Worm (Caenorhabditis elegans) whole organism, L4 larva: ENCODE results near the gene Y46G5A.29.

Experiments used
- R02D3.7 ChIP-seq: fragments of 150-350 bp; sonication (generic microtip); optimal IDR thresholded peaks from 3 replicates; lab custom pipeline; 2014; ENCODE audit warnings: missing biosample characterization, missing genetic modification characterization
- Y105C5A.15 ChIP-seq: fragments of 200-800 bp; sonication (Bioruptor generic); IDR thresholded peaks from 2 replicates; pipeline ENCODE4 v1.3.6; 2022; ENCODE audit warnings: missing genetic modification characterization, missing compliant biosample characterization
- Y48G9A.11 ChIP-seq: fragments of 200-800 bp; sonication (Bioruptor generic); IDR thresholded peaks from 2 replicates; pipeline ENCODE4 v1.3.6; 2022; ENCODE audit warnings: missing genetic modification reagents, missing genetic modification characterization, missing compliant biosample characterization
- Y5F2A.4 ChIP-seq: fragments of 200-800 bp; sonication (Bioruptor generic); optimal IDR thresholded peaks from 2 replicates; lab custom pipeline; 2018; ENCODE audit warnings: mild to moderate bottlenecking, missing genetic modification characterization, missing compliant biosample characterization
- ZK546.5 ChIP-seq, 2 experiments: sonication (generic microtip); optimal IDR thresholded peaks; 2 replicates each; lab custom pipeline; 2017; ENCODE audit warnings: missing biosample characterization in 2 of 2, missing genetic modification characterization in 2 of 2
- aha-1 ChIP-seq: fragments of 150-350 bp; peaks from one replicate; lab custom pipeline; 2014; ENCODE audit warnings: missing biosample characterization, missing genetic modification characterization
- arid-1 ChIP-seq: fragments of 200-800 bp; sonication (Bioruptor generic); conservative IDR thresholded peaks from 2 replicates; pipeline ENCODE4 v1.3.6; 2022; ENCODE audit warnings: missing genetic modification reagents, missing genetic modification characterization, missing compliant biosample characterization
- daf-12 ChIP-seq: fragments of 150-350 bp; optimal IDR thresholded peaks from 2 replicates; lab custom pipeline; 2014; ENCODE audit warnings: missing biosample characterization, missing genetic modification reagents, missing genetic modification characterization
- daf-16 ChIP-seq, 3 experiments: sonication (generic microtip); optimal IDR thresholded peaks; 2 replicates each; lab custom pipeline; 2016 to 2017; ENCODE audit warnings: missing genetic modification characterization in 3 of 3, missing genetic modification reagents in 3 of 3, mild to moderate bottlenecking in 2 of 3, missing compliant biosample characterization in 2 of 3, missing biosample characterization in 1 of 3, moderate library complexity in 1 of 3
- daf-19 ChIP-seq: fragments of 200-800 bp; sonication (Bioruptor generic); conservative IDR thresholded peaks from 2 replicates; pipeline ENCODE4 v1.3.6; 2022; ENCODE audit warnings: missing genetic modification characterization, missing compliant biosample characterization
- dmd-6 ChIP-seq: fragments of 200-800 bp; sonication (Bioruptor generic); IDR thresholded peaks from 2 replicates; pipeline ENCODE4 v1.3.6; 2022; ENCODE audit warnings: missing genetic modification reagents, missing genetic modification characterization, missing compliant biosample characterization
- dmd-8 ChIP-seq: fragments of 200-800 bp; sonication (Bioruptor generic); IDR thresholded peaks from 2 replicates; pipeline ENCODE4 v1.3.6; 2022; ENCODE audit warnings: missing genetic modification characterization, missing compliant biosample characterization
- dpl-1 ChIP-seq: fragments of 150-350 bp; optimal IDR thresholded peaks from 2 replicates; lab custom pipeline; 2014; ENCODE audit warnings: missing biosample characterization, missing genetic modification reagents, missing genetic modification characterization
- dve-1 ChIP-seq: sonication (generic microtip); optimal IDR thresholded peaks from 2 replicates; lab custom pipeline; 2017; ENCODE audit warnings: antibody characterized with exemption, mild to moderate bottlenecking, missing genetic modification characterization, missing compliant biosample characterization; ENCODE audit not compliant: insufficient read depth
- fkh-10 ChIP-seq: fragments of 150-350 bp; optimal IDR thresholded peaks from 2 replicates; lab custom pipeline; 2014; ENCODE audit warnings: missing biosample characterization, missing genetic modification reagents, missing genetic modification characterization
- gei-8 ChIP-seq: fragments of 200-800 bp; sonication (Bioruptor generic); optimal IDR thresholded peaks from 2 replicates; lab custom pipeline; 2018; ENCODE audit warnings: mild to moderate bottlenecking, missing genetic modification characterization, missing compliant biosample characterization
- hlh-11 ChIP-seq: fragments of 200-800 bp; sonication (Bioruptor generic); optimal IDR thresholded peaks from 2 replicates; lab custom pipeline; 2018; ENCODE audit warnings: mild to moderate bottlenecking, missing genetic modification characterization, missing compliant biosample characterization
- lin-13 ChIP-seq: fragments of 150-350 bp; optimal IDR thresholded peaks from 2 replicates; lab custom pipeline; 2014; ENCODE audit warnings: missing biosample characterization, missing genetic modification reagents, missing genetic modification characterization
- lin-15B ChIP-seq: fragments of 150-350 bp; sonication (generic microtip); optimal IDR thresholded peaks from 3 replicates; lab custom pipeline; 2014; ENCODE audit warnings: missing biosample characterization, missing genetic modification characterization
- madf-5 ChIP-seq, 2 experiments: fragments of 200-800 bp; sonication (Bioruptor generic); IDR thresholded peaks; 2 replicates each; pipeline ENCODE4 v1.3.6; 2022; ENCODE audit warnings: missing compliant biosample characterization in 2 of 2, missing genetic modification characterization in 2 of 2
- mes-2 ChIP-seq: sonication (generic microtip); optimal IDR thresholded peaks from 2 replicates; lab custom pipeline; 2016; ENCODE audit warnings: missing genotype, mild to moderate bottlenecking, missing genetic modification characterization, missing compliant biosample characterization; ENCODE audit not compliant: poor library complexity, severe bottlenecking
- nhr-28 ChIP-seq: fragments of 150-350 bp; optimal IDR thresholded peaks from 2 replicates; lab custom pipeline; 2014; ENCODE audit warnings: missing biosample characterization, missing genetic modification characterization
- nhr-41 ChIP-seq: fragments of 200-800 bp; sonication (Bioruptor generic); IDR thresholded peaks from 2 replicates; pipeline ENCODE4 v1.3.6; 2022; ENCODE audit warnings: missing genetic modification reagents, missing genetic modification characterization, missing compliant biosample characterization
- nhr-6 ChIP-seq: fragments of 150-350 bp; optimal IDR thresholded peaks from 2 replicates; lab custom pipeline; 2014; ENCODE audit warnings: missing biosample characterization, missing genetic modification characterization
- nhr-77 ChIP-seq: fragments of 150-350 bp; optimal IDR thresholded peaks from 2 replicates; lab custom pipeline; 2014; ENCODE audit warnings: missing biosample characterization, missing genetic modification characterization
- pha-4 ChIP-seq, 2 experiments: fragments of 150-350 bp in 1 of 2; fragments of 200-800 bp in 1 of 2; sonication (Bioruptor generic) in 1 of 2; IDR thresholded peaks in 1 of 2; optimal IDR thresholded peaks in 1 of 2; 2 replicates each; pipeline versions ENCODE4 v1.3.6 to Lab custom; 2014 to 2022; ENCODE audit warnings: missing genetic modification characterization in 2 of 2, missing genetic modification reagents in 2 of 2, missing biosample characterization in 1 of 2, missing compliant biosample characterization in 1 of 2
- php-3 ChIP-seq: fragments of 200-800 bp; sonication (Bioruptor generic); IDR thresholded peaks from 2 replicates; pipeline ENCODE4 v1.3.6; 2022; ENCODE audit warnings: missing genetic modification reagents, missing genetic modification characterization, missing compliant biosample characterization
- pqm-1 ChIP-seq: sonication (generic microtip); optimal IDR thresholded peaks from 2 replicates; lab custom pipeline; 2017; ENCODE audit warnings: missing biosample characterization, missing genetic modification characterization
- sdz-12 ChIP-seq: fragments of 200-800 bp; sonication (Bioruptor generic); optimal IDR thresholded peaks from 2 replicates; lab custom pipeline; 2018; ENCODE audit warnings: mild to moderate bottlenecking, missing genetic modification characterization, missing compliant biosample characterization
- set-16 ChIP-seq: fragments of 200-800 bp; sonication (Bioruptor generic); IDR thresholded peaks from 2 replicates; pipeline ENCODE4 v1.3.6; 2022; ENCODE audit warnings: missing genetic modification reagents, missing genetic modification characterization, missing compliant biosample characterization
- skn-1 ChIP-seq: fragments of 150-350 bp; optimal IDR thresholded peaks from 2 replicates; lab custom pipeline; 2014; ENCODE audit warnings: missing biosample characterization, missing genetic modification characterization
- snpc-1.2 ChIP-seq: fragments of 200-800 bp; sonication (Bioruptor generic); IDR thresholded peaks from 2 replicates; pipeline ENCODE4 v1.3.6; 2022; ENCODE audit warnings: missing genetic modification reagents, missing genetic modification characterization, missing compliant biosample characterization
- spr-1 ChIP-seq: sonication (generic microtip); optimal IDR thresholded peaks from 2 replicates; lab custom pipeline; 2016; ENCODE audit warnings: mild to moderate bottlenecking, missing genetic modification characterization, missing compliant biosample characterization
- spr-3 ChIP-seq: fragments of 200-800 bp; sonication (Bioruptor generic); optimal IDR thresholded peaks from 2 replicates; lab custom pipeline; 2018; ENCODE audit warnings: mild to moderate bottlenecking, missing genetic modification characterization, missing compliant biosample characterization
- unc-39 ChIP-seq: sonication (generic microtip); optimal IDR thresholded peaks from 2 replicates; lab custom pipeline; 2017; ENCODE audit warnings: missing biosample characterization, missing genetic modification characterization
- zfp-2 ChIP-seq: sonication (generic microtip); optimal IDR thresholded peaks from 2 replicates; lab custom pipeline; 2016; ENCODE audit warnings: mild to moderate bottlenecking, missing genetic modification characterization, missing compliant biosample characterization
- zfp-3 ChIP-seq: fragments of 200-800 bp; sonication (Bioruptor generic); conservative IDR thresholded peaks from 2 replicates; pipeline ENCODE4 v1.3.6; 2022; ENCODE audit warnings: missing genetic modification reagents, missing genetic modification characterization, missing compliant biosample characterization
- zip-11 ChIP-seq: fragments of 200-800 bp; sonication (Bioruptor generic); IDR thresholded peaks from 2 replicates; pipeline ENCODE4 v1.3.6; 2022; ENCODE audit warnings: missing genetic modification characterization, missing compliant biosample characterization
- zip-2 ChIP-seq: fragments of 150-350 bp; optimal IDR thresholded peaks from 2 replicates; lab custom pipeline; 2014; ENCODE audit warnings: missing biosample characterization, missing genetic modification characterization

The Y46G5A.29 gene

ce11 chrII:12895078-12895670 is 39.2 kb downstream of the Y46G5A.29 start, which contains the start of the genes clec-62 and clec-63:
Gene clec-62 (minus strand): TSS chrII:12895128.
Gene clec-63 (plus strand): TSS chrII:12895638.
- TF ChIP-seq skn-1 = no peak
- no peak for TF ChIP-seq Y5F2A.4
- no peak for TF ChIP-seq zip-2 (tag; lab: Kevin White, UChicago)
- TF ChIP-seq mes-2 = no peak
- peak; percentile 64 for TF ChIP-seq dve-1 (tag; lab: Kevin White, UChicago)
- TF ChIP-seq zfp-2 (tag; lab: Kevin White, UChicago) = no peak
- TF ChIP-seq pqm-1 (tag; lab: Kevin White, UChicago) = peak; percentile 95
- no peak for TF ChIP-seq dpl-1 (GFP tag; lab: Kevin White, UChicago)
- peak; percentile 73 for TF ChIP-seq nhr-28
- TF ChIP-seq nhr-41 = no peak
- TF ChIP-seq lin-15B = no peak
- TF ChIP-seq dmd-8 (GFP tag; lab: Robert Waterston, UW) = no peak
- TF ChIP-seq hlh-11 (tag; lab: Kevin White, UChicago) = peak; percentile 41
- no peak for TF ChIP-seq zfp-3 (GFP tag; lab: Robert Waterston, UW)
- no peak for TF ChIP-seq ZK546.5 (tag; optimal IDR thresholded peaks at IDR 0.05; lab: Kevin White, UChicago)
- TF ChIP-seq zip-11 (GFP tag; lab: Robert Waterston, UW) = no peak
- TF ChIP-seq R02D3.7 (tag; lab: Kevin White, UChicago) = no peak
- no peak for TF ChIP-seq daf-19 (GFP tag; lab: Robert Waterston, UW)
- no peak for TF ChIP-seq lin-13 (GFP tag; lab: Kevin White, UChicago)
- TF ChIP-seq pha-4 (GFP tag; IDR thresholded peaks at IDR 0.05; lab: Robert Waterston, UW) = no peak
- TF ChIP-seq pha-4 (tag; optimal IDR thresholded peaks at IDR 0.05; lab: Kevin White, UChicago) = no peak
- TF ChIP-seq sdz-12 = no peak
- no peak for TF ChIP-seq Y105C5A.15 (GFP tag; lab: Robert Waterston, UW)
- no peak for TF ChIP-seq spr-3
- no peak for TF ChIP-seq daf-16 (GFP tag; optimal IDR thresholded peaks at IDR 0.05; lab: Kevin White, UChicago)
- TF ChIP-seq daf-16 (tag; optimal IDR thresholded peaks at IDR 0.05; lab: Kevin White, UChicago) = peak; percentile 69
- no peak for TF ChIP-seq unc-39 (tag; lab: Kevin White, UChicago)
- no peak for TF ChIP-seq spr-1
- TF ChIP-seq snpc-1.2 = no peak
- TF ChIP-seq arid-1 (GFP tag; lab: Robert Waterston, UW) = no peak
- no peak for TF ChIP-seq Y48G9A.11 (GFP tag; lab: Robert Waterston, UW)
- no peak for TF ChIP-seq fkh-10 (GFP tag; lab: Kevin White, UChicago)
- no peak for TF ChIP-seq nhr-6 (tag; lab: Kevin White, UChicago)
- TF ChIP-seq dmd-6 (GFP tag; lab: Robert Waterston, UW) = peak; percentile 61
- TF ChIP-seq gei-8 (GFP tag; lab: Kevin White, UChicago) = no peak
- TF ChIP-seq madf-5 (GFP tag; IDR thresholded peaks at IDR 0.05; lab: Robert Waterston, UW) = no peak
- peak; percentile 56 for TF ChIP-seq php-3

- no peak for TF ChIP-seq unc-39 (tag; lab: Kevin White, UChicago)
- TF ChIP-seq set-16 (GFP tag; lab: Robert Waterston, UW) = peak; percentile 56
Observed at ce11 chrII:12896666-12897065, 40.7 kb downstream of the Y46G5A.29 start.

- TF ChIP-seq nhr-77 (peak; percentile 42), aha-1 (tag; lab: Kevin White, UChicago) (peak; percentile 93), mes-2 (peak; percentile 2), daf-12 (no peak)
Observed at ce11 chrII:12897361-12897760, 41.4 kb downstream of the Y46G5A.29 start.
